Fruit fly (Drosophila melanogaster): ENCODE measurements around the gene Ccp84Ag.

Ccp84Ag gene

DNA sequence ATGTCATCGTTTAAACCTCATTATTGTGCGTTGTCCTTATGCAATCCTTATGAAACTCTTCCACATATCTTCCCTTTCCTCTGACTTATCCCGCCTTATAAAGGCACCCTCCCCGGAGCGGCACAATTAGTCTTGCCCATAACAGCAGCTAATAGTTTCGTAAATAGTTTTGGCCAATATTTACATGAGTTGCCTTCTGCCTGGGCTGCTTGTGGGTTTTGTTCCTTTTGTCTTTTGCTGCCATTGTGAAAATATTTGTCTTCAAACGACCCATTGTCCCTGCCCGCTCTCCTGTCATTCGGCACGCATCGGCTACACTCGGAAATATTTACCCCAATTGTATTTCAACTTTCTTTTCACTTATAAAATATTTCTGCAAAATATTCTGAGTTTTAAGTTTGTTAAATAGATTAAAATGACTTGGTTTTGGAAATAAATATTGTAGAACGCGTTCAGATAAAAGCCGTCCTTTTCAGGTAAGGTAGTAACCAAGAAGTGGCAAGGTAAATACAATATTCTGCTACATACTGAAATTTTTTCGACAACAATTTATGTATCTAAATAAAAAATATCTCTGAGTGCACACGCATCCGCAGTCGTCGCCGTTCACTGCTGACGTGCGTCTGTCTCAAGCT lies 37.1 kb downstream of the Ccp84Ag start (continued):
- TF ChIP-seq Eip74EF (GFP tag; optimal IDR thresholded peaks at IDR 0.05) (no peak), CG10959 (GFP tag; IDR thresholded peaks at IDR 0.05) (0 out of 2 replicates have a peak, but pooled peaks have one; percentile 26), H2.0 (GFP tag; IDR thresholded peaks at IDR 0.05) (0 out of 2 replicates have a peak, but pooled peaks have one; percentile 19), CG10274 (GFP tag; optimal IDR thresholded peaks at IDR 0.05) (no peak), CG5953 (GFP tag; IDR thresholded peaks at IDR 0.05) (no peak), CG9437 (GFP tag; optimal IDR thresholded peaks at IDR 0.05) (peak; percentile 11), D (optimal IDR thresholded peaks at IDR 0.05) (peak; percentile 59), D (GFP tag; optimal IDR thresholded peaks at IDR 0.05) (peak; percentile 66), CG10267 (tag; optimal IDR thresholded peaks at IDR 0.05) (peak; percentile 51), lov (optimal IDR thresholded peaks at IDR 0.05) (no peak), lov (GFP tag; IDR thresholded peaks at IDR 0.05) (no peak), hth (optimal IDR thresholded peaks at IDR 0.05) (no peak), ranshi (GFP tag; IDR thresholded peaks at IDR 0.05) (no peak), fru (optimal IDR thresholded peaks at IDR 0.05) (no peak), CG31224 (GFP tag; IDR thresholded peaks at IDR 0.05) (no peak), CG43689 (GFP tag; IDR thresholded peaks at IDR 0.05) (no peak), TFAM (GFP tag; optimal IDR thresholded peaks at IDR 0.05) (no peak), tx (GFP tag; optimal IDR thresholded peaks at IDR 0.05) (no peak), CG9215 (GFP tag; IDR thresholded peaks at IDR 0.05) (no peak), grau (tag; optimal IDR thresholded peaks at IDR 0.05) (peak; percentile 37), cad (GFP tag; optimal IDR thresholded peaks at IDR 0.05) (no peak), CG6689 (GFP tag; IDR thresholded peaks at IDR 0.05) (0 out of 2 replicates have a peak, but pooled peaks have one; percentile 22), Dfd (GFP tag; optimal IDR thresholded peaks at IDR 0.05) (no peak), CG8924 (tag; optimal IDR thresholded peaks at IDR 0.05) (peak; percentile 52), wor (GFP tag; IDR thresholded peaks at IDR 0.05) (no peak), CG13296 (GFP tag; optimal IDR thresholded peaks at IDR 0.05) (no peak), CG17802 (tag; optimal IDR thresholded peaks at IDR 0.05) (no peak), CG33557 (GFP tag; optimal IDR thresholded peaks at IDR 0.05) (peak; percentile 17), lbe (GFP tag; optimal IDR thresholded peaks at IDR 0.05) (no peak), Hmx (GFP tag; optimal IDR thresholded peaks at IDR 0.05) (no peak), Ets97D (GFP tag; optimal IDR thresholded peaks at IDR 0.05) (no peak), sens (GFP tag) (peak; percentile 94), Chrac-16 (GFP tag; optimal IDR thresholded peaks at IDR 0.05) (peak; percentile 3), CG1832 (GFP tag; optimal IDR thresholded peaks at IDR 0.05) (no peak), Poxn (GFP tag; IDR thresholded peaks at IDR 0.05) (no peak), CG13424 (tag; optimal IDR thresholded peaks at IDR 0.05) (peak; percentile 32), CG12391 (tag; optimal IDR thresholded peaks at IDR 0.05) (peak; percentile 48), MTF-1 (GFP tag; optimal IDR thresholded peaks at IDR 0.05; ENCODE audit: borderline replicate concordance) (no peak), slbo (GFP tag; IDR thresholded peaks at IDR 0.05) (no peak), Stat92E (GFP tag; optimal IDR thresholded peaks at IDR 0.05) (no peak), org-1 (GFP tag; optimal IDR thresholded peaks at IDR 0.05) (no peak), tin (GFP tag; optimal IDR thresholded peaks at IDR 0.05) (peak; percentile 26), Xrp1 (GFP tag; IDR thresholded peaks at IDR 0.05) (peak; percentile 62), pita (GFP tag; optimal IDR thresholded peaks at IDR 0.05) (no peak), CG15479 (GFP tag; optimal IDR thresholded peaks at IDR 0.05) (peak; percentile 40), CG12769 (tag; optimal IDR thresholded peaks at IDR 0.05) (no peak), Ssrp (tag; optimal IDR thresholded peaks at IDR 0.05) (peak; percentile 35), Doc2 (GFP tag; IDR thresholded peaks at IDR 0.05) (no peak), ab (GFP tag; optimal IDR thresholded peaks at IDR 0.05) (no peak), mld (GFP tag; IDR thresholded peaks at IDR 0.05; ENCODE audit: partially characterized antibody) (no peak), CG3163 (GFP tag; optimal IDR thresholded peaks at IDR 0.05) (no peak), Kr (GFP tag; optimal IDR thresholded peaks at IDR 0.05) (peak; percentile 48)

All from whole organism, embryonic.